Worm (Caenorhabditis elegans) whole organism, young adult: ENCODE measurements around the gene T05H10.8.
A peak's percentile ranks its signal among the peaks of the same experiment; 100 is the strongest.

Experiments
- B0019.2 ChIP-seq: fragments of 200-800 bp; sonication (Bioruptor generic); conservative IDR thresholded peaks from 2 replicates; pipeline ENCODE4 v1.3.6; 2022; ENCODE audit warnings: missing genetic modification reagents, missing genetic modification characterization, missing compliant biosample characterization
- C06A6.2 ChIP-seq: fragments of 200-800 bp; sonication (Bioruptor generic); conservative IDR thresholded peaks from 2 replicates; pipeline ENCODE4 v1.3.6; 2022; ENCODE audit warnings: missing genetic modification characterization, missing compliant biosample characterization
- F10E7.11 ChIP-seq: sonication (generic microtip); optimal IDR thresholded peaks from 2 replicates; lab custom pipeline; 2017; ENCODE audit warnings: mild to moderate bottlenecking, missing genetic modification characterization, moderate library complexity, missing compliant biosample characterization
- F23B12.7 ChIP-seq: sonication (generic microtip); optimal IDR thresholded peaks from 2 replicates; lab custom pipeline; 2017; ENCODE audit warnings: missing genetic modification characterization, mild to moderate bottlenecking, missing compliant biosample characterization, antibody characterized with exemption, moderate library complexity; ENCODE audit not compliant: insufficient read depth
- F33H1.4 ChIP-seq: fragments of 200-800 bp; sonication (Bioruptor generic); IDR thresholded peaks from 2 replicates; pipeline ENCODE4 v1.3.6; 2022; ENCODE audit warnings: missing genetic modification reagents, missing genetic modification characterization, missing compliant biosample characterization
- F37B4.10 ChIP-seq: fragments of 200-800 bp; sonication (Bioruptor generic); IDR thresholded peaks from 2 replicates; pipeline ENCODE4 v1.3.6; 2022; ENCODE audit warnings: missing genetic modification characterization, missing compliant biosample characterization
- F49E8.2 ChIP-seq: sonication (generic microtip); optimal IDR thresholded peaks from 3 replicates; lab custom pipeline; 2017; ENCODE audit warnings: missing genetic modification characterization, mild to moderate bottlenecking, missing compliant biosample characterization, antibody characterized with exemption, moderate library complexity; ENCODE audit not compliant: insufficient read depth
- F55B11.4 ChIP-seq: sonication (generic microtip); optimal IDR thresholded peaks from 2 replicates; lab custom pipeline; 2016; ENCODE audit warnings: missing compliant biosample characterization, missing genetic modification characterization, borderline replicate concordance; ENCODE audit not compliant: insufficient read depth
- T26A5.8 ChIP-seq: sonication (generic microtip); optimal IDR thresholded peaks from 2 replicates; lab custom pipeline; 2016; ENCODE audit warnings: missing genetic modification characterization, missing compliant biosample characterization
- Y56A3A.18 ChIP-seq: fragments of 200-800 bp; sonication (Bioruptor generic); IDR thresholded peaks from 2 replicates; pipeline ENCODE4 v1.3.6; 2022; ENCODE audit warnings: missing genetic modification reagents, missing genetic modification characterization, missing compliant biosample characterization
- akir-1 ChIP-seq: fragments of 200-800 bp; sonication (Bioruptor generic); optimal IDR thresholded peaks from 2 replicates; lab custom pipeline; 2018; ENCODE audit warnings: mild to moderate bottlenecking, missing genetic modification characterization, moderate library complexity, missing compliant biosample characterization
- attf-5 ChIP-seq: fragments of 200-800 bp; sonication (Bioruptor generic); optimal IDR thresholded peaks from 2 replicates; lab custom pipeline; 2018; ENCODE audit warnings: mild to moderate bottlenecking, missing genetic modification characterization, missing compliant biosample characterization
- ccch-3 ChIP-seq: fragments of 200-800 bp; sonication (Bioruptor generic); optimal IDR thresholded peaks from 2 replicates; lab custom pipeline; 2018; ENCODE audit warnings: mild to moderate bottlenecking, missing genetic modification characterization, missing compliant biosample characterization
- ceh-27 ChIP-seq: fragments of 200-800 bp; sonication (Bioruptor generic); optimal IDR thresholded peaks from 2 replicates; lab custom pipeline; 2018; ENCODE audit warnings: mild to moderate bottlenecking, missing genetic modification characterization, moderate library complexity, missing compliant biosample characterization
- ceh-79 ChIP-seq: sonication (generic microtip); optimal IDR thresholded peaks from 2 replicates; lab custom pipeline; 2017; ENCODE audit warnings: mild to moderate bottlenecking, missing genetic modification characterization, missing compliant biosample characterization
- chd-7 ChIP-seq: sonication (generic microtip); optimal IDR thresholded peaks from 2 replicates; lab custom pipeline; 2016; ENCODE audit warnings: mild to moderate bottlenecking, missing genetic modification characterization, moderate library complexity, missing compliant biosample characterization
- egl-44 ChIP-seq: fragments of 200-800 bp; sonication (Bioruptor generic); IDR thresholded peaks from 2 replicates; pipeline ENCODE4 v1.3.6; 2022; ENCODE audit warnings: missing genetic modification reagents, missing genetic modification characterization, missing compliant biosample characterization
- ekl-4 ChIP-seq: fragments of 200-800 bp; sonication (Bioruptor generic); IDR thresholded peaks from 2 replicates; pipeline ENCODE4 v1.3.6; 2022; ENCODE audit warnings: missing genetic modification reagents, missing genetic modification characterization, missing compliant biosample characterization
- fkh-3 ChIP-seq: sonication (generic microtip); optimal IDR thresholded peaks from 2 replicates; lab custom pipeline; 2016; ENCODE audit warnings: mild to moderate bottlenecking, missing genetic modification characterization, missing compliant biosample characterization
- him-1 ChIP-seq: sonication (generic microtip); optimal IDR thresholded peaks from 2 replicates; lab custom pipeline; 2016; ENCODE audit warnings: missing genotype, missing genetic modification reagents, missing genetic modification characterization, missing compliant biosample characterization
- hlh-12 ChIP-seq: sonication (generic microtip); optimal IDR thresholded peaks from 2 replicates; lab custom pipeline; 2016; ENCODE audit warnings: missing genetic modification characterization, missing compliant biosample characterization
- hmg-1.2 ChIP-seq: fragments of 200-800 bp; sonication (Bioruptor generic); IDR thresholded peaks from 2 replicates; pipeline ENCODE4 v1.3.6; 2022; ENCODE audit warnings: missing genetic modification reagents, missing genetic modification characterization, missing compliant biosample characterization
- hrde-1 ChIP-seq: sonication (generic microtip); optimal IDR thresholded peaks from 2 replicates; lab custom pipeline; 2016; ENCODE audit warnings: missing genetic modification characterization, mild to moderate bottlenecking, missing compliant biosample characterization, moderate library complexity, missing genotype, missing genetic modification reagents, borderline replicate concordance
- lag-1 ChIP-seq: fragments of 200-800 bp; sonication (Bioruptor generic); IDR thresholded peaks from 2 replicates; pipeline ENCODE4 v1.3.6; 2022; ENCODE audit warnings: missing genetic modification reagents, missing genetic modification characterization, missing compliant biosample characterization
- let-607 ChIP-seq, 2 experiments: fragments of 200-800 bp in 1 of 2; sonication (Bioruptor generic) in 1 of 2; sonication (generic microtip) in 1 of 2; optimal IDR thresholded peaks; 2 replicates each; lab custom pipeline; 2016 to 2018; ENCODE audit warnings: mild to moderate bottlenecking in 2 of 2, missing compliant biosample characterization in 2 of 2, missing genetic modification characterization in 2 of 2, moderate library complexity in 2 of 2, missing genotype in 1 of 2
- lin-26 ChIP-seq: fragments of 200-800 bp; sonication (Bioruptor generic); IDR thresholded peaks from 2 replicates; pipeline ENCODE4 v1.3.6; 2022; ENCODE audit warnings: missing genetic modification reagents, missing genetic modification characterization, missing compliant biosample characterization
- madf-10 ChIP-seq: sonication (generic microtip); optimal IDR thresholded peaks from 2 replicates; lab custom pipeline; 2016; ENCODE audit warnings: mild to moderate bottlenecking, missing genetic modification characterization, missing compliant biosample characterization
- madf-6 ChIP-seq: fragments of 200-800 bp; sonication (Bioruptor generic); IDR thresholded peaks from 2 replicates; pipeline ENCODE4 v1.3.6; 2022; ENCODE audit warnings: missing genetic modification reagents, missing genetic modification characterization, missing compliant biosample characterization
- mel-28 ChIP-seq: sonication (generic microtip); optimal IDR thresholded peaks from 2 replicates; lab custom pipeline; 2016; ENCODE audit warnings: borderline replicate concordance, mild to moderate bottlenecking, missing genetic modification characterization, missing compliant biosample characterization
- mes-4 ChIP-seq: sonication (generic microtip); optimal IDR thresholded peaks from 2 replicates; lab custom pipeline; 2016; ENCODE audit warnings: missing genotype, missing genetic modification characterization, missing compliant biosample characterization
- nhr-179 ChIP-seq: sonication (generic microtip); optimal IDR thresholded peaks from 2 replicates; lab custom pipeline; 2016; ENCODE audit warnings: mild to moderate bottlenecking, missing genetic modification characterization, missing compliant biosample characterization
- pbrm-1 ChIP-seq: fragments of 200-800 bp; sonication (Bioruptor generic); IDR thresholded peaks from 2 replicates; pipeline ENCODE4 v1.3.6; 2022; ENCODE audit warnings: missing genetic modification reagents, missing genetic modification characterization, missing compliant biosample characterization
- pha-4 ChIP-seq: fragments of 150-350 bp; sonication (generic microtip); optimal IDR thresholded peaks from 2 replicates; lab custom pipeline; 2014; ENCODE audit warnings: missing biosample characterization, missing genetic modification reagents, missing genetic modification characterization
- rcor-1 ChIP-seq: fragments of 200-800 bp; sonication (Bioruptor generic); IDR thresholded peaks from 2 replicates; pipeline ENCODE4 v1.3.6; 2022; ENCODE audit warnings: missing genetic modification reagents, missing genetic modification characterization, missing compliant biosample characterization
- rec-8 ChIP-seq, 2 experiments: sonication (generic microtip); optimal IDR thresholded peaks; 2 replicates each; lab custom pipeline; 2016; ENCODE audit warnings: mild to moderate bottlenecking in 2 of 2, missing genetic modification characterization in 2 of 2, missing genetic modification reagents in 2 of 2, missing genotype in 2 of 2, missing biosample characterization in 1 of 2, missing compliant biosample characterization in 1 of 2, moderate library complexity in 1 of 2
- repo-1 ChIP-seq: sonication (generic microtip); optimal IDR thresholded peaks from 2 replicates; lab custom pipeline; 2017; ENCODE audit warnings: mild to moderate bottlenecking, missing genetic modification characterization, missing compliant biosample characterization
- rpc-1 ChIP-seq, 2 experiments: fragments of 150-350 bp in 1 of 2; sonication (generic microtip) in 1 of 2; optimal IDR thresholded peaks; 2 replicates each; lab custom pipeline; 2014 to 2018; ENCODE audit warnings: missing biosample characterization in 1 of 2, missing genetic modification characterization in 1 of 2, missing genetic modification reagents in 1 of 2, missing genotype in 1 of 2
- sdz-38 ChIP-seq: sonication (generic microtip); optimal IDR thresholded peaks from 2 replicates; lab custom pipeline; 2016; ENCODE audit warnings: missing genotype, missing genetic modification characterization, missing compliant biosample characterization
- snpc-3.4 ChIP-seq: sonication (generic microtip); optimal IDR thresholded peaks from 2 replicates; lab custom pipeline; 2017; ENCODE audit warnings: missing genetic modification characterization, mild to moderate bottlenecking, missing compliant biosample characterization, antibody characterized with exemption, moderate library complexity, missing genotype, missing genetic modification reagents
- snpc-4 ChIP-seq, 5 experiments: fragments of 150-350 bp in 1 of 5; sonication (generic microtip) in 4 of 5; optimal IDR thresholded peaks; 2 replicates each; lab custom pipeline; 2014 to 2018; ENCODE audit warnings: missing genetic modification characterization in 5 of 5, missing biosample characterization in 3 of 5, antibody characterized with exemption in 2 of 5, mild to moderate bottlenecking in 2 of 5, missing compliant biosample characterization in 2 of 5, missing genotype in 2 of 5, moderate library complexity in 2 of 5, missing genetic modification reagents in 1 of 5
- tlf-1 ChIP-seq: fragments of 200-800 bp; sonication (Bioruptor generic); optimal IDR thresholded peaks from 2 replicates; lab custom pipeline; 2018; ENCODE audit warnings: mild to moderate bottlenecking, missing genetic modification characterization, missing compliant biosample characterization
- xnd-1 ChIP-seq: sonication (generic microtip); optimal IDR thresholded peaks from 2 replicates; lab custom pipeline; 2016; ENCODE audit warnings: missing genotype, missing genetic modification reagents, missing genetic modification characterization, missing compliant biosample characterization
- ztf-25 ChIP-seq: fragments of 200-800 bp; sonication (Bioruptor generic); IDR thresholded peaks from 2 replicates; pipeline ENCODE4 v1.3.6; 2022; ENCODE audit warnings: missing genetic modification reagents, missing genetic modification characterization, missing compliant biosample characterization
- ztf-3 ChIP-seq: fragments of 200-800 bp; sonication (Bioruptor generic); optimal IDR thresholded peaks from 2 replicates; lab custom pipeline; 2018; ENCODE audit warnings: mild to moderate bottlenecking, missing genetic modification characterization, missing compliant biosample characterization

Gene T05H10.8

ce11 chrII:8037246-8037645 lies 21.6 kb upstream of the T05H10.8 start, which contains the start of gene arp-6:
Gene arp-6 (minus strand): TSS chrII:8037346.
- TF ChIP-seq ekl-4 (GFP tag; lab: Robert Waterston, UW) = no peak
- TF ChIP-seq F23B12.7 (tag; lab: Kevin White, UChicago) = no peak
- TF ChIP-seq rpc-1 (optimal IDR thresholded peaks at IDR 0.05; lab: Kevin White, UChicago) = no peak
- no peak for TF ChIP-seq rpc-1 (tag; optimal IDR thresholded peaks at IDR 0.05; lab: Kevin White, UChicago)
- TF ChIP-seq B0019.2 (GFP tag; lab: Robert Waterston, UW) = no peak
- TF ChIP-seq rcor-1 = no peak
- TF ChIP-seq attf-5 = no peak
- TF ChIP-seq F33H1.4 (GFP tag; lab: Robert Waterston, UW) = no peak
- TF ChIP-seq hlh-12 = no peak
- TF ChIP-seq ccch-3 (GFP tag; lab: Kevin White, UChicago) = no peak
- TF ChIP-seq snpc-4 (GFP tag; optimal IDR thresholded peaks at IDR 0.05; lab: Kevin White, UChicago) = no peak
- no peak for TF ChIP-seq snpc-4 (tag; optimal IDR thresholded peaks at IDR 0.05; lab: Kevin White, UChicago)
- TF ChIP-seq mes-4 (tag; lab: Kevin White, UChicago) = no peak
- TF ChIP-seq lag-1 (GFP tag; lab: Robert Waterston, UW) = no peak
- no peak for TF ChIP-seq xnd-1
- no peak for TF ChIP-seq T26A5.8 (tag; lab: Kevin White, UChicago)
- TF ChIP-seq sdz-38 (tag; lab: Kevin White, UChicago) = no peak
- TF ChIP-seq ztf-3 = no peak
- no peak for TF ChIP-seq lin-26 (GFP tag; lab: Robert Waterston, UW)
- TF ChIP-seq pha-4 (tag; lab: Kevin White, UChicago) = no peak

- no peak for TF ChIP-seq snpc-3.4
- no peak for TF ChIP-seq pbrm-1
- peak; percentile 53 for TF ChIP-seq madf-6 (GFP tag; lab: Robert Waterston, UW)
- peak; percentile 20 for TF ChIP-seq tlf-1 (GFP tag; lab: Kevin White, UChicago)
- TF ChIP-seq F49E8.2 (tag; lab: Kevin White, UChicago) = peak; percentile 38
- TF ChIP-seq chd-7 (tag; lab: Kevin White, UChicago) = peak; percentile 27
These were observed 21.0 kb upstream of the T05H10.8 start, which contains the start of gene C08B11.9 for ce11 chrII:8037863-8038262. Gene C08B11.9 (minus strand): TSS chrII:8038169.

ce11 chrII:8039416-8039815 lies 19.5 kb upstream of the T05H10.8 start, which contains the start of the genes ubh-4 and algn-6:
Gene ubh-4 (minus strand): TSS chrII:8039597.
Gene algn-6 (plus strand): TSS chrII:8039802.
- TF ChIP-seq rec-8 (tag; optimal IDR thresholded peaks at IDR 0.05; lab: Kevin White, UChicago) (peak in 1 of 2 experiments; percentile 1), F55B11.4 (no peak), egl-44 (0 out of 2 replicates have a peak, but pooled peaks have one; percentile 13), chd-7 (tag; lab: Kevin White, UChicago) (no peak), Y56A3A.18 (GFP tag; lab: Robert Waterston, UW) (no peak), hrde-1 (no peak), repo-1 (tag; lab: Kevin White, UChicago) (no peak), hlh-12 (no peak), nhr-179 (tag; lab: Kevin White, UChicago) (no peak), pha-4 (tag; lab: Kevin White, UChicago) (no peak), ceh-27 (peak; percentile 64), akir-1 (GFP tag; lab: Kevin White, UChicago) (no peak), F23B12.7 (tag; lab: Kevin White, UChicago) (peak; percentile 63), mel-28 (tag; lab: Kevin White, UChicago) (no peak), hmg-1.2 (peak; percentile 67; the same call in 1 of the 2 replicates), let-607 (tag; optimal IDR thresholded peaks at IDR 0.05; lab: Kevin White, UChicago) (no peak), ztf-25 (0 out of 2 replicates have a peak, but pooled peaks have one; percentile 29), C06A6.2 (no peak), him-1 (tag; lab: Kevin White, UChicago) (no peak), fkh-3 (tag; lab: Kevin White, UChicago) (no peak), F37B4.10 (GFP tag; lab: Robert Waterston, UW) (no peak), madf-10 (peak; percentile 32), ceh-79 (tag; lab: Kevin White, UChicago) (no peak), F10E7.11 (tag; lab: Kevin White, UChicago) (no peak), ekl-4 (GFP tag; lab: Robert Waterston, UW) (no peak), ccch-3 (GFP tag; lab: Kevin White, UChicago) (no peak)
